Worm (Caenorhabditis elegans): Measurements from ENCODE around the gene rnp-4.

ce11 chrIII:4441781-4442180, 35.7 kb downstream of the rnp-4 start, which contains the start of gene nex-3:
- TF ChIP-seq mbf-1 (tag; optimal IDR thresholded peaks at IDR 0.05) (no peak), snpc-4 (tag; optimal IDR thresholded peaks at IDR 0.05) (no peak), ama-1 (optimal IDR thresholded peaks at IDR 0.05) (no peak), unc-62 (GFP tag; optimal IDR thresholded peaks at IDR 0.05) (no peak), elt-1 (tag; optimal IDR thresholded peaks at IDR 0.05) (no peak)
